Fruit fly (Drosophila melanogaster): ENCODE data around the gene boil.

DNA sequence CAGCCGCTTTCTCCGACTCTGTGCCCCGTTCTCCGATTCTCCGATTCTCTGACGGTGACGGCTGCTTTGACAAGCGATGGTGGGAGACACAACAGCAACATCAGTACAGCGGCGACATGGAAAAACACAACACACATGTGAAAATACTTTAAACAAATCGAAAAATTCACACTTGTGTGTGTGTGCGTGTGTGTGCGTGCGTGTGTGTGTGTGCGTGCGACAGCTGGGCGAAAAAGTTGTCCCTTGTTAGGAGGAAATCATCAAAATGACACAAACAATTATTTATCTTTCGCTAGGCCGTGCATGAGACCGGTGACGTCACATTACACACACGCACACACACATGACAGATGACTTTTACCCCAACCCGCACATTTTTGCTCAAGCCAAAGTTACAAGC is 21.4 kb downstream of the boil start:
- TF ChIP-seq CG33017 (tag; optimal IDR thresholded peaks at IDR 0.05): no peak
- no peak for TF ChIP-seq ovo (GFP tag; optimal IDR thresholded peaks at IDR 0.05)
- no peak for TF ChIP-seq CG1620 (GFP tag; optimal IDR thresholded peaks at IDR 0.05)
- TF ChIP-seq Hr96 (GFP tag; optimal IDR thresholded peaks at IDR 0.05): no peak
- no peak for TF ChIP-seq CG14711 (tag; optimal IDR thresholded peaks at IDR 0.05)
- TF ChIP-seq bab1 (GFP tag; optimal IDR thresholded peaks at IDR 0.05): no peak
- TF ChIP-seq toe (GFP tag; optimal IDR thresholded peaks at IDR 0.05): no peak
- no peak for TF ChIP-seq CG7101 (tag; optimal IDR thresholded peaks at IDR 0.05)
- no peak for TF ChIP-seq cnc (optimal IDR thresholded peaks at IDR 0.05)
- TF ChIP-seq Crg-1 (GFP tag; optimal IDR thresholded peaks at IDR 0.05): no peak
